Comparison of ENCODE assay signal across 1 fruit fly cellular context in the genomic region with DNA sequence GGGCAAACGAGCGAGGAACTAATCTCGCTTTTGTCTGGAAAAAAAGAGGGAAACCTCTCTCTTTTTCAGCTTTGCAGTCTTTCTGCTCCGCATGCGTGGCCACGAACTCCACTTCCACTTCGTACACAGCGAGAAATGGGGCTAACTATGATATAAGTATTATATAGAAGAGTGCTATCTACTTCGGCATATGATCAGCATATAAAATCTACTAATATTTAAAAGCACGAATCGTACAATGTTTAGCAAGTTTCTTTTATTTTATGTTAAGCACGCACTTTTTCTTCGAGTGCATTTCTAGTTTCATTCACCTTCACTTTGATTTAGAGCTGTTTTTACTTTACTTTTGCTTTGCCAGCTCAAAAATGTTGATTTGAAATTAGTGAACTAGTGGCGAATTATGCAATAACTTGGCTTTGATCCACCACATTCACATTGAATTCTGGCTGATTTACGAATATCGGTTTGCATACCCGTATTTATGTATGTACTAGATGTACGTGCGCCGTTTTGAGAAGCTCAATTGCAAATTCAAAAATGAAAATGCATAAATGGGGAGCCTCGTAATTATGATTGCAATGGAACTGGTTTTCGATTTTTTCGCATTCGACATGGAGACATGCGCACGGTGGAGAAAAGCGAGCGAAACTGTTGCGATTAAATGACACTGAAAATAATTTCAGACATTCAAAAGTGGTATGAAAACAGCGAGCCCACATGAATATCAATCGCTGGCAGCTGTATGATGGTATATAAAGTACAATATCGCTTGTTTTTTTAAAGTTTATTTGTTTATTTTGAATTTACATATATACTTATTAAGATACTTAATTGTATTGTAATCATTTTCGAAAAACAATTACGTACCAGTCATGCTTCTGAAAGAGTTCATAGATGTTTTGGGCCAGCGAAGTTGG.
A peak's percentile ranks its signal among the peaks of the same experiment; 100 is the strongest.
TF ChIP-seq lines count a peak whose summit lies in the region.

No protein-coding gene starts in this region.

TF ChIP-seq in whole organism, embryonic, 481 proteins besides CTCF, POLR2A, EP300 and RAD21 (continued from another document):
- TF ChIP-seq CG5953 (GFP tag; IDR thresholded peaks at IDR 0.05; lab: Robert Waterston, UW) (no peak), slbo (GFP tag; IDR thresholded peaks at IDR 0.05; lab: Robert Waterston, UW) (peak; percentile 63), mam (GFP tag; optimal IDR thresholded peaks at IDR 0.05; lab: Kevin White, UChicago) (peak; percentile 78), yki (optimal IDR thresholded peaks at IDR 0.05; lab: Kevin White, UChicago) (no peak), ham (GFP tag; IDR thresholded peaks at IDR 0.05; lab: Robert Waterston, UW) (no peak), nerfin-1 (tag; optimal IDR thresholded peaks at IDR 0.05; lab: Kevin White, UChicago) (peak; percentile 62), CG1603 (tag; optimal IDR thresholded peaks at IDR 0.05; lab: Kevin White, UChicago) (peak; percentile 67), CG17802 (tag; optimal IDR thresholded peaks at IDR 0.05; lab: Kevin White, UChicago) (peak; percentile 40), chn (GFP tag; optimal IDR thresholded peaks at IDR 0.05; lab: Kevin White, UChicago) (peak; percentile 52), Tbp (GFP tag; optimal IDR thresholded peaks at IDR 0.05; lab: Kevin White, UChicago) (no peak), mirr (GFP tag; optimal IDR thresholded peaks at IDR 0.05; lab: Kevin White, UChicago) (no peak), Lhr (GFP tag; optimal IDR thresholded peaks at IDR 0.05; lab: Kevin White, UChicago) (peak; percentile 42), CG18011 (GFP tag; optimal IDR thresholded peaks at IDR 0.05; lab: Kevin White, UChicago) (no peak), Dek (tag; optimal IDR thresholded peaks at IDR 0.05; lab: Kevin White, UChicago) (peak; percentile 43), sima (GFP tag; optimal IDR thresholded peaks at IDR 0.05; lab: Kevin White, UChicago) (peak; percentile 9), nom (GFP tag; optimal IDR thresholded peaks at IDR 0.05; lab: Kevin White, UChicago) (peak; percentile 86), CG1647 (GFP tag; optimal IDR thresholded peaks at IDR 0.05; lab: Kevin White, UChicago) (peak; percentile 46), schlank (tag; optimal IDR thresholded peaks at IDR 0.05; lab: Kevin White, UChicago) (no peak), eve (GFP tag; optimal IDR thresholded peaks at IDR 0.05; lab: Kevin White, UChicago) (no peak), esg (GFP tag; conservative IDR thresholded peaks at IDR 0.05; lab: Robert Waterston, UW) (peak; percentile 51), CG10959 (GFP tag; IDR thresholded peaks at IDR 0.05; lab: Robert Waterston, UW) (peak; percentile 54; the same call in 1 of the 2 replicates), CG2120 (GFP tag; optimal IDR thresholded peaks at IDR 0.05; lab: Kevin White, UChicago) (peak; percentile 49), lola (GFP tag; optimal IDR thresholded peaks at IDR 0.05; lab: Kevin White, UChicago) (peak in 1 of 3 experiments; percentile 67), MBD-R2 (GFP tag; IDR thresholded peaks at IDR 0.05; lab: Robert Waterston, UW) (no peak), unpg (GFP tag; optimal IDR thresholded peaks at IDR 0.05; lab: Kevin White, UChicago) (peak; percentile 82), Xrp1 (GFP tag; IDR thresholded peaks at IDR 0.05; lab: Robert Waterston, UW) (peak; percentile 91), NFAT (GFP tag; IDR thresholded peaks at IDR 0.05; lab: Robert Waterston, UW) (peak; percentile 56), ato (GFP tag; IDR thresholded peaks at IDR 0.05; lab: Robert Waterston, UW; ENCODE audit: partially characterized antibody) (no peak), CG13624 (GFP tag; optimal IDR thresholded peaks at IDR 0.05; lab: Kevin White, UChicago) (peak; percentile 51), HHEX (GFP tag; optimal IDR thresholded peaks at IDR 0.05; lab: Kevin White, UChicago) (peak; percentile 32), CG6654 (GFP tag; optimal IDR thresholded peaks at IDR 0.05; lab: Kevin White, UChicago) (peak; percentile 12), CG14667 (GFP tag; IDR thresholded peaks at IDR 0.05; lab: Robert Waterston, UW) (peak; percentile 73), Drgx (GFP tag; IDR thresholded peaks at IDR 0.05; lab: Robert Waterston, UW) (peak; percentile 96), CG2889 (GFP tag; IDR thresholded peaks at IDR 0.05; lab: Robert Waterston, UW) (0 out of 3 replicates have a peak, but pooled peaks have one; percentile 35), CG5245 (GFP tag; optimal IDR thresholded peaks at IDR 0.05; lab: Kevin White, UChicago) (peak; percentile 65), pnt (GFP tag; optimal IDR thresholded peaks at IDR 0.05; lab: Kevin White, UChicago) (peak; percentile 81), CG7556 (GFP tag; optimal IDR thresholded peaks at IDR 0.05; lab: Kevin White, UChicago) (peak; percentile 58), bsh (GFP tag; optimal IDR thresholded peaks at IDR 0.05; lab: Kevin White, UChicago) (peak; percentile 66 to 85), H15 (GFP tag; IDR thresholded peaks at IDR 0.05; lab: Robert Waterston, UW) (peak; percentile 83), tll (GFP tag; optimal IDR thresholded peaks at IDR 0.05; lab: Kevin White, UChicago) (no peak), Hmr (GFP tag; optimal IDR thresholded peaks at IDR 0.05; lab: Kevin White, UChicago) (peak; percentile 40), maf-S (GFP tag; optimal IDR thresholded peaks at IDR 0.05; lab: Kevin White, UChicago) (peak; percentile 5), ac (GFP tag; optimal IDR thresholded peaks at IDR 0.05; lab: Kevin White, UChicago) (peak; percentile 12), crp (GFP tag; optimal IDR thresholded peaks at IDR 0.05; lab: Kevin White, UChicago) (no peak), fd64A (GFP tag; optimal IDR thresholded peaks at IDR 0.05; lab: Kevin White, UChicago) (peak; percentile 69), sqz (GFP tag; optimal IDR thresholded peaks at IDR 0.05; lab: Kevin White, UChicago) (peak; percentile 32), Ets65A (GFP tag; lab: Kevin White, UChicago) (peak; percentile 95), Ssrp (tag; optimal IDR thresholded peaks at IDR 0.05; lab: Kevin White, UChicago) (peak; percentile 74), CG32767 (GFP tag; IDR thresholded peaks at IDR 0.05; lab: Robert Waterston, UW) (peak; percentile 51; the same call in 1 of the 2 replicates), sens (GFP tag; lab: Kevin White, UChicago) (peak; percentile 98), GATAe (GFP tag; conservative IDR thresholded peaks at IDR 0.05; lab: Robert Waterston, UW) (peak; percentile 36; the same call in 1 of the 2 replicates), Nf-YC (tag; optimal IDR thresholded peaks at IDR 0.05; lab: Kevin White, UChicago) (peak; percentile 49), CG17328 (GFP tag; IDR thresholded peaks at IDR 0.05; lab: Robert Waterston, UW) (peak; percentile 72), CG11085 (GFP tag; IDR thresholded peaks at IDR 0.05; lab: Robert Waterston, UW) (peak; percentile 62), Optix (GFP tag; IDR thresholded peaks at IDR 0.05; lab: Robert Waterston, UW) (peak; percentile 58; the same call in 1 of the 3 replicates), CG13123 (GFP tag; optimal IDR thresholded peaks at IDR 0.05; lab: Kevin White, UChicago) (no peak), zf30C (GFP tag; optimal IDR thresholded peaks at IDR 0.05; lab: Kevin White, UChicago) (peak; percentile 58), CG10543 (GFP tag; optimal IDR thresholded peaks at IDR 0.05; lab: Kevin White, UChicago) (peak; percentile 18), Jarid2 (GFP tag; optimal IDR thresholded peaks at IDR 0.05; lab: Kevin White, UChicago) (peak; percentile 24), Atf3 (GFP tag; optimal IDR thresholded peaks at IDR 0.05; lab: Kevin White, UChicago) (peak; percentile 11), CG16779 (GFP tag; IDR thresholded peaks at IDR 0.05; lab: Robert Waterston, UW) (no peak), CG32772 (GFP tag; IDR thresholded peaks at IDR 0.05; lab: Robert Waterston, UW) (peak; percentile 84), CG3995 (GFP tag; optimal IDR thresholded peaks at IDR 0.05; lab: Kevin White, UChicago) (no peak), CG5180 (GFP tag; optimal IDR thresholded peaks at IDR 0.05; lab: Kevin White, UChicago) (peak; percentile 37), disco-r (GFP tag; optimal IDR thresholded peaks at IDR 0.05; lab: Kevin White, UChicago) (peak; percentile 52), CG31441 (GFP tag; IDR thresholded peaks at IDR 0.05; lab: Robert Waterston, UW) (peak; percentile 91), Opbp (GFP tag; IDR thresholded peaks at IDR 0.05; lab: Robert Waterston, UW; ENCODE audit: partially characterized antibody) (no peak), Antp (GFP tag; optimal IDR thresholded peaks at IDR 0.05; lab: Kevin White, UChicago) (peak; percentile 64), CG13894 (tag; optimal IDR thresholded peaks at IDR 0.05; lab: Kevin White, UChicago) (no peak), dmrt11E (tag; optimal IDR thresholded peaks at IDR 0.05; lab: Kevin White, UChicago) (peak; percentile 74), chif (GFP tag; optimal IDR thresholded peaks at IDR 0.05; lab: Kevin White, UChicago) (peak; percentile 39 to 57), Fer2 (tag; optimal IDR thresholded peaks at IDR 0.05; lab: Kevin White, UChicago) (no peak), bowl (GFP tag; IDR thresholded peaks at IDR 0.05; lab: Robert Waterston, UW) (peak; percentile 36; the same call in 1 of the 2 replicates), CG9609 (GFP tag; optimal IDR thresholded peaks at IDR 0.05; lab: Kevin White, UChicago) (peak; percentile 11), ken (GFP tag; IDR thresholded peaks at IDR 0.05; lab: Robert Waterston, UW) (peak; percentile 68; the same call in 1 of the 3 replicates), ab (GFP tag; optimal IDR thresholded peaks at IDR 0.05; lab: Kevin White, UChicago) (no peak), Nf-YA (GFP tag; IDR thresholded peaks at IDR 0.05; lab: Robert Waterston, UW) (peak; percentile 41; the same call in 1 of the 2 replicates), CG3407 (GFP tag; optimal IDR thresholded peaks at IDR 0.05; lab: Kevin White, UChicago) (peak; percentile 59), fd102C (GFP tag; optimal IDR thresholded peaks at IDR 0.05; lab: Kevin White, UChicago) (no peak), Neu2 (GFP tag; optimal IDR thresholded peaks at IDR 0.05; lab: Kevin White, UChicago; ENCODE audit: borderline replicate concordance) (no peak), Hr3 (GFP tag; optimal IDR thresholded peaks at IDR 0.05; lab: Kevin White, UChicago) (peak; percentile 22), Gug (GFP tag; IDR thresholded peaks at IDR 0.05; lab: Robert Waterston, UW) (peak; percentile 70; the same call in 3 of the 4 replicates), az2 (GFP tag; optimal IDR thresholded peaks at IDR 0.05; lab: Kevin White, UChicago) (peak; percentile 73), Spps (tag; optimal IDR thresholded peaks at IDR 0.05; lab: Kevin White, UChicago) (peak; percentile 46), dysf (GFP tag; IDR thresholded peaks at IDR 0.05; lab: Robert Waterston, UW) (peak; percentile 89), CG10565 (GFP tag; optimal IDR thresholded peaks at IDR 0.05; lab: Kevin White, UChicago) (no peak), br (optimal IDR thresholded peaks at IDR 0.05; lab: Kevin White, UChicago) (no peak), CG1602 (GFP tag; optimal IDR thresholded peaks at IDR 0.05; lab: Kevin White, UChicago) (peak; percentile 32), CG15479 (GFP tag; optimal IDR thresholded peaks at IDR 0.05; lab: Kevin White, UChicago) (no peak), CG18599 (GFP tag; optimal IDR thresholded peaks at IDR 0.05; lab: Kevin White, UChicago) (peak; percentile 62), Dip3 (GFP tag; optimal IDR thresholded peaks at IDR 0.05; lab: Kevin White, UChicago) (peak; percentile 28), Hr39 (optimal IDR thresholded peaks at IDR 0.05; lab: Kevin White, UChicago) (no peak), Ravus (GFP tag; IDR thresholded peaks at IDR 0.05; lab: Robert Waterston, UW) (peak; percentile 45), sisA (GFP tag; IDR thresholded peaks at IDR 0.05; lab: Robert Waterston, UW) (peak; percentile 71), CG18764 (GFP tag; optimal IDR thresholded peaks at IDR 0.05; lab: Kevin White, UChicago) (peak; percentile 15), Dip2 (GFP tag; IDR thresholded peaks at IDR 0.05; lab: Robert Waterston, UW) (no peak), CG4360 (GFP tag; IDR thresholded peaks at IDR 0.05; lab: Robert Waterston, UW) (peak; percentile 45), toy (GFP tag; IDR thresholded peaks at IDR 0.05; lab: Robert Waterston, UW) (no peak), ap (GFP tag; IDR thresholded peaks at IDR 0.05; lab: Robert Waterston, UW) (peak; percentile 61; the same call in 1 of the 2 replicates), Dp (GFP tag; optimal IDR thresholded peaks at IDR 0.05; lab: Kevin White, UChicago) (no peak), CG15011 (GFP tag; optimal IDR thresholded peaks at IDR 0.05; lab: Kevin White, UChicago) (peak; percentile 14), Mad (GFP tag; optimal IDR thresholded peaks at IDR 0.05; lab: Kevin White, UChicago) (peak; percentile 47), Rfx (GFP tag; IDR thresholded peaks at IDR 0.05; lab: Robert Waterston, UW) (peak; percentile 84), CG11398 (GFP tag; optimal IDR thresholded peaks at IDR 0.05; lab: Kevin White, UChicago) (no peak), CG3281 (GFP tag; optimal IDR thresholded peaks at IDR 0.05; lab: Kevin White, UChicago) (peak; percentile 49), CG13424 (tag; optimal IDR thresholded peaks at IDR 0.05; lab: Kevin White, UChicago) (peak; percentile 77), CG1024 (GFP tag; IDR thresholded peaks at IDR 0.05; lab: Robert Waterston, UW) (0 out of 2 replicates have a peak, but pooled peaks have one; percentile 40), CG2678 (tag; optimal IDR thresholded peaks at IDR 0.05; lab: Kevin White, UChicago) (peak; percentile 86), bbx (GFP tag; IDR thresholded peaks at IDR 0.05; lab: Robert Waterston, UW; ENCODE audit: partially characterized antibody) (no peak), CG15269 (tag; optimal IDR thresholded peaks at IDR 0.05; lab: Kevin White, UChicago) (peak; percentile 68)
